Fruit fly (Drosophila melanogaster) whole organism, embryonic: ENCODE measurements around the gene Wdfy2.

Source experiments
- Antp ChIP-seq: fragments of 200-800 bp; sonication (Bioruptor generic); optimal IDR thresholded peaks from 3 replicates; lab custom pipeline; 2016; ENCODE audit warnings: missing biosample characterization, missing genetic modification characterization
- CG10462 ChIP-seq: fragments of 200-800 bp; sonication (Bioruptor generic); optimal IDR thresholded peaks from 2 replicates; lab custom pipeline; 2016; ENCODE audit warnings: missing biosample characterization, missing genetic modification characterization
- CG11504 ChIP-seq: fragments of 200-800 bp; sonication (Bioruptor generic); optimal IDR thresholded peaks from 3 replicates; lab custom pipeline; 2019; ENCODE audit warnings: missing biosample characterization, mild to moderate bottlenecking, missing genetic modification characterization, moderate library complexity
- CG14050 ChIP-seq: fragments of 200-800 bp; sonication (Bioruptor generic); IDR thresholded peaks from 3 replicates; pipeline ENCODE4 v1.3.6; 2022; ENCODE audit warnings: missing biosample characterization, missing genetic modification characterization
- CG14710 ChIP-seq: fragments of 200-800 bp; sonication (Bioruptor generic); optimal IDR thresholded peaks from 3 replicates; lab custom pipeline; 2019; ENCODE audit warnings: missing biosample characterization, mild to moderate bottlenecking, missing genetic modification characterization, moderate library complexity
- CG16779 ChIP-seq: fragments of 200-800 bp; sonication (Bioruptor generic); IDR thresholded peaks from 2 replicates; pipeline ENCODE4 v1.3.6; 2022; ENCODE audit warnings: missing biosample characterization, missing genetic modification characterization
- CG17612 ChIP-seq: fragments of 200-800 bp; sonication (Bioruptor generic); IDR thresholded peaks from 2 replicates; pipeline ENCODE4 v1.3.6; 2022; ENCODE audit warnings: missing biosample characterization, missing genetic modification characterization
- CG18011 ChIP-seq: fragments of 200-800 bp; sonication (Bioruptor generic); optimal IDR thresholded peaks from 2 replicates; lab custom pipeline; 2017; ENCODE audit warnings: missing biosample characterization, missing genetic modification characterization, mild to moderate bottlenecking, moderate library complexity, missing genotype
- CG18764 ChIP-seq: fragments of 200-800 bp; sonication (Bioruptor generic); optimal IDR thresholded peaks from 3 replicates; lab custom pipeline; 2016; ENCODE audit warnings: missing biosample characterization, missing genetic modification characterization
- CG3065 ChIP-seq: fragments of 200-800 bp; sonication (Bioruptor generic); optimal IDR thresholded peaks from 2 replicates; lab custom pipeline; 2016; ENCODE audit warnings: missing biosample characterization, missing genetic modification characterization
- CG3995 ChIP-seq: fragments of 200-800 bp; sonication (Bioruptor generic); optimal IDR thresholded peaks from 3 replicates; lab custom pipeline; 2016; ENCODE audit warnings: missing biosample characterization, missing genetic modification characterization
- CG4282 ChIP-seq: fragments of 200-800 bp; sonication (Bioruptor generic); optimal IDR thresholded peaks from 2 replicates; lab custom pipeline; 2016; ENCODE audit warnings: missing biosample characterization, missing genetic modification characterization
- CG4360 ChIP-seq: fragments of 200-800 bp; sonication (Bioruptor generic); IDR thresholded peaks from 2 replicates; pipeline ENCODE4 v1.3.6; 2022; ENCODE audit warnings: missing biosample characterization, missing genetic modification characterization
- CG43689 ChIP-seq: fragments of 200-800 bp; sonication (Bioruptor generic); IDR thresholded peaks from 2 replicates; pipeline ENCODE4 v1.3.6; 2022; ENCODE audit warnings: missing biosample characterization, missing genetic modification characterization
- CG4707 ChIP-seq: fragments of 200-800 bp; sonication (Bioruptor generic); optimal IDR thresholded peaks from 2 replicates; lab custom pipeline; 2018; ENCODE audit warnings: missing biosample characterization, mild to moderate bottlenecking, missing genetic modification characterization, moderate library complexity
- CG6854 ChIP-seq: fragments of 200-800 bp; sonication (Bioruptor generic); optimal IDR thresholded peaks from 3 replicates; lab custom pipeline; 2017; ENCODE audit warnings: missing biosample characterization, mild to moderate bottlenecking, missing genetic modification characterization
- CG8478 ChIP-seq: fragments of >200 bp; optimal IDR thresholded peaks from 2 replicates; lab custom pipeline; 2018
- CG9215 ChIP-seq: fragments of 200-800 bp; sonication (Bioruptor generic); IDR thresholded peaks from 2 replicates; pipeline ENCODE4 v1.3.6; 2022; ENCODE audit warnings: missing biosample characterization, missing genetic modification characterization
- Chrac-16 ChIP-seq: fragments of 200-800 bp; sonication (Bioruptor generic); optimal IDR thresholded peaks from 3 replicates; lab custom pipeline; 2016; ENCODE audit warnings: missing biosample characterization, missing genetic modification characterization
- CoRest ChIP-seq: fragments of 200-800 bp; sonication (Bioruptor generic); optimal IDR thresholded peaks from 3 replicates; lab custom pipeline; 2018; ENCODE audit warnings: missing biosample characterization, mild to moderate bottlenecking, missing genetic modification characterization, moderate library complexity
- Dek ChIP-seq: fragments of 200-800 bp; sonication (Bioruptor generic); optimal IDR thresholded peaks from 3 replicates; lab custom pipeline; 2019; ENCODE audit warnings: missing biosample characterization, mild to moderate bottlenecking, missing genetic modification characterization, moderate library complexity
- Doc2 ChIP-seq: fragments of 200-800 bp; sonication (Bioruptor generic); IDR thresholded peaks from 2 replicates; pipeline ENCODE4 v1.3.6; 2022; ENCODE audit warnings: missing biosample characterization, missing genetic modification characterization
- Doc3 ChIP-seq: fragments of 200-800 bp; sonication (Bioruptor generic); IDR thresholded peaks from 3 replicates; pipeline ENCODE4 v1.3.6; 2022; ENCODE audit warnings: missing biosample characterization, missing genetic modification characterization; ENCODE audit not compliant: partially characterized antibody
- Drgx ChIP-seq: fragments of 200-800 bp; sonication (Bioruptor generic); IDR thresholded peaks from 2 replicates; pipeline ENCODE4 v1.3.6; 2022; ENCODE audit warnings: missing biosample characterization, missing genetic modification characterization
- Myb ChIP-seq: fragments of 200-800 bp; sonication (Bioruptor generic); optimal IDR thresholded peaks from 2 replicates; lab custom pipeline; 2016; ENCODE audit warnings: missing biosample characterization, missing genetic modification characterization
- NK7.1 ChIP-seq: fragments of 200-800 bp; sonication (Bioruptor generic); optimal IDR thresholded peaks from 3 replicates; lab custom pipeline; 2016; ENCODE audit warnings: missing biosample characterization, missing genetic modification characterization
- Opbp ChIP-seq: fragments of 200-800 bp; sonication (Bioruptor generic); IDR thresholded peaks from 3 replicates; pipeline ENCODE4 v1.3.6; 2022; ENCODE audit warnings: missing biosample characterization, missing genetic modification characterization; ENCODE audit not compliant: partially characterized antibody
- Sox102F ChIP-seq: fragments of 200-800 bp; sonication (Bioruptor generic); optimal IDR thresholded peaks from 2 replicates; lab custom pipeline; 2018; ENCODE audit warnings: missing biosample characterization, mild to moderate bottlenecking, missing genetic modification characterization, moderate library complexity
- Xrp1 ChIP-seq: fragments of 200-800 bp; sonication (Bioruptor generic); IDR thresholded peaks from 2 replicates; pipeline ENCODE4 v1.3.6; 2022; ENCODE audit warnings: missing biosample characterization, missing genetic modification characterization
- ato ChIP-seq: fragments of 200-800 bp; sonication (Bioruptor generic); IDR thresholded peaks from 2 replicates; pipeline ENCODE4 v1.3.6; 2022; ENCODE audit warnings: missing biosample characterization, missing genetic modification characterization; ENCODE audit not compliant: partially characterized antibody
- bsh ChIP-seq, 2 experiments: fragments of 200-800 bp; sonication (Bioruptor generic); optimal IDR thresholded peaks; 2 replicates each; lab custom pipeline; 2017 to 2018; ENCODE audit warnings: mild to moderate bottlenecking in 2 of 2, missing biosample characterization in 2 of 2, missing genetic modification characterization in 2 of 2, moderate library complexity in 1 of 2
- cas ChIP-seq: fragments of 200-800 bp; sonication (Bioruptor generic); IDR thresholded peaks from 2 replicates; pipeline ENCODE4 v1.3.6; 2022; ENCODE audit warnings: missing biosample characterization, missing genetic modification characterization
- chm ChIP-seq: fragments of 200-800 bp; sonication (Bioruptor generic); IDR thresholded peaks from 2 replicates; pipeline ENCODE4 v1.3.6; 2022; ENCODE audit warnings: missing biosample characterization, missing genetic modification characterization
- corto ChIP-seq: fragments of 200-800 bp; sonication (Bioruptor generic); optimal IDR thresholded peaks from 2 replicates; lab custom pipeline; 2016; ENCODE audit warnings: missing biosample characterization, mild to moderate bottlenecking, missing genetic modification characterization, moderate library complexity
- crp ChIP-seq, 2 experiments: fragments of 200-800 bp; sonication (Bioruptor generic); optimal IDR thresholded peaks; 2 replicates in 1 of 2; 3 replicates in 1 of 2; lab custom pipeline; 2017; ENCODE audit warnings: missing biosample characterization in 2 of 2, missing genetic modification characterization in 2 of 2, mild to moderate bottlenecking in 1 of 2, moderate library complexity in 1 of 2
- danr ChIP-seq: fragments of 200-800 bp; sonication (Bioruptor generic); IDR thresholded peaks from 2 replicates; pipeline ENCODE4 v1.3.6; 2022; ENCODE audit warnings: missing biosample characterization, missing genetic modification characterization
- ems ChIP-seq: fragments of 200-800 bp; sonication (Bioruptor generic); optimal IDR thresholded peaks from 3 replicates; lab custom pipeline; 2016; ENCODE audit warnings: missing biosample characterization, missing genetic modification characterization
- hbn ChIP-seq: fragments of 200-800 bp; sonication (Bioruptor generic); IDR thresholded peaks from 2 replicates; pipeline ENCODE4 v1.3.6; 2022; ENCODE audit warnings: missing biosample characterization, missing genetic modification characterization; ENCODE audit not compliant: partially characterized antibody
- lola ChIP-seq, 3 experiments: fragments of >200 bp in 2 of 3; fragments of 200-800 bp in 1 of 3; sonication (Bioruptor generic) in 1 of 3; optimal IDR thresholded peaks; 2 replicates each; lab custom pipeline; 2017 to 2019; ENCODE audit warnings: missing biosample characterization in 3 of 3, missing genetic modification characterization in 3 of 3, mild to moderate bottlenecking in 1 of 3, moderate library complexity in 1 of 3
- mam ChIP-seq: fragments of 200-800 bp; sonication (Bioruptor generic); optimal IDR thresholded peaks from 3 replicates; lab custom pipeline; 2016; ENCODE audit warnings: missing biosample characterization, missing genetic modification characterization
- mirr ChIP-seq: fragments of 200-800 bp; sonication (Bioruptor generic); optimal IDR thresholded peaks from 3 replicates; lab custom pipeline; 2018; ENCODE audit warnings: missing biosample characterization, mild to moderate bottlenecking, missing genetic modification characterization
- nau ChIP-seq: fragments of 200-800 bp; sonication (Bioruptor generic); optimal IDR thresholded peaks from 3 replicates; lab custom pipeline; 2017; ENCODE audit warnings: missing biosample characterization, mild to moderate bottlenecking, missing genetic modification characterization, missing genetic modification reagents
- psq ChIP-seq: fragments of 200-800 bp; sonication (Bioruptor generic); optimal IDR thresholded peaks from 2 replicates; lab custom pipeline; 2017; ENCODE audit warnings: missing biosample characterization, missing genetic modification characterization
- repo ChIP-seq: fragments of 200-800 bp; sonication (Bioruptor generic); optimal IDR thresholded peaks from 2 replicates; lab custom pipeline; 2016; ENCODE audit warnings: missing biosample characterization, missing genetic modification characterization
- run ChIP-seq: fragments of 200-800 bp; sonication (Bioruptor generic); optimal IDR thresholded peaks from 3 replicates; lab custom pipeline; 2018; ENCODE audit warnings: missing biosample characterization, mild to moderate bottlenecking, missing genetic modification characterization
- shn ChIP-seq: fragments of 200-800 bp; sonication (Bioruptor generic); optimal IDR thresholded peaks from 3 replicates; lab custom pipeline; 2016; ENCODE audit warnings: missing biosample characterization, missing genetic modification characterization
- sima ChIP-seq: fragments of 200-800 bp; sonication (Bioruptor generic); optimal IDR thresholded peaks from 2 replicates; lab custom pipeline; 2016; ENCODE audit warnings: missing biosample characterization, missing genetic modification characterization
- trem ChIP-seq: fragments of 200-800 bp; optimal IDR thresholded peaks from 3 replicates; lab custom pipeline; 2019; ENCODE audit warnings: missing biosample characterization, mild to moderate bottlenecking, missing genetic modification characterization, moderate library complexity
- trh ChIP-seq: fragments of 200-800 bp; sonication (Bioruptor generic); optimal IDR thresholded peaks from 2 replicates; lab custom pipeline; 2016; ENCODE audit warnings: missing biosample characterization, missing genetic modification characterization
- ttk ChIP-seq: fragments of 200-800 bp; sonication (Bioruptor generic); IDR thresholded peaks from 2 replicates; pipeline ENCODE4 v2.1.2; 2022; ENCODE audit warnings: missing biosample characterization, missing genetic modification characterization
- twi ChIP-seq: fragments of 200-800 bp; optimal IDR thresholded peaks from 2 replicates; lab custom pipeline; 2019; ENCODE audit warnings: missing biosample characterization, mild to moderate bottlenecking, missing genetic modification characterization, moderate library complexity

Wdfy2 gene

dm6 chr2L:10474268-10474678 is 51.2 kb downstream of the Wdfy2 start, which contains the start of gene RluA-1 (continued):
- peak; percentile 96 for TF ChIP-seq psq (GFP tag; lab: Kevin White, UChicago)
- TF ChIP-seq corto (GFP tag; lab: Kevin White, UChicago): peak; percentile 60
- peak; percentile 95 for TF ChIP-seq Doc2 (GFP tag; lab: Robert Waterston, UW)
- peak; percentile 98 for TF ChIP-seq CG18764 (GFP tag; lab: Kevin White, UChicago)
- TF ChIP-seq twi (tag; lab: Kevin White, UChicago): peak; percentile 99
- TF ChIP-seq hbn (GFP tag; lab: Robert Waterston, UW): peak; percentile 53; the same call in 1 of the 2 replicates
- peak; percentile 65 for TF ChIP-seq ato
- peak; percentile 70 for TF ChIP-seq Opbp (GFP tag; lab: Robert Waterston, UW)
- peak; percentile 100 for TF ChIP-seq CoRest (tag; lab: Kevin White, UChicago)
- peak; percentile 99 for TF ChIP-seq CG17612 (GFP tag; lab: Robert Waterston, UW)
- peak; percentile 56; the same call in 2 of the 3 replicates for TF ChIP-seq Doc3
- TF ChIP-seq mam (GFP tag; lab: Kevin White, UChicago): peak; percentile 61
- no peak for TF ChIP-seq CG8478 (lab: Kevin White, UChicago)
- TF ChIP-seq repo (GFP tag; lab: Kevin White, UChicago): peak; percentile 75
- TF ChIP-seq sima (GFP tag; lab: Kevin White, UChicago): peak; percentile 52
- TF ChIP-seq lola (GFP tag; optimal IDR thresholded peaks at IDR 0.05; lab: Kevin White, UChicago): peak in 1 of 3 experiments; percentile 99
- peak; percentile 96 for TF ChIP-seq danr (GFP tag; lab: Robert Waterston, UW)
- TF ChIP-seq ttk: peak; percentile 99
- peak; percentile 70 for TF ChIP-seq Myb (GFP tag; lab: Kevin White, UChicago)
- TF ChIP-seq crp (GFP tag; optimal IDR thresholded peaks at IDR 0.05; lab: Kevin White, UChicago): peak; percentile 29 to 75
- peak; percentile 98 for TF ChIP-seq CG6854 (GFP tag; lab: Kevin White, UChicago)
- peak; percentile 100 for TF ChIP-seq Xrp1
- TF ChIP-seq CG4707 (GFP tag; lab: Kevin White, UChicago): peak; percentile 99
- TF ChIP-seq shn (GFP tag; lab: Kevin White, UChicago): peak; percentile 84
- TF ChIP-seq CG4360 (GFP tag; lab: Robert Waterston, UW): peak; percentile 94
- TF ChIP-seq trem (tag; lab: Kevin White, UChicago): peak; percentile 97
- peak; percentile 86 for TF ChIP-seq NK7.1 (GFP tag; lab: Kevin White, UChicago)
- TF ChIP-seq trh (GFP tag; lab: Kevin White, UChicago): peak; percentile 98
- peak; percentile 99 for TF ChIP-seq CG3065
- TF ChIP-seq Drgx: peak; percentile 99
- peak; percentile 100 for TF ChIP-seq chm (GFP tag; lab: Robert Waterston, UW)
- TF ChIP-seq CG10462 (GFP tag; lab: Kevin White, UChicago): peak; percentile 99
- peak; percentile 96 for TF ChIP-seq ems (GFP tag; lab: Kevin White, UChicago)
- TF ChIP-seq bsh (GFP tag; optimal IDR thresholded peaks at IDR 0.05; lab: Kevin White, UChicago): peak; percentile 94 to 100
- TF ChIP-seq CG3995: peak; percentile 66
- TF ChIP-seq CG9215 (GFP tag; lab: Robert Waterston, UW): peak; percentile 97
- TF ChIP-seq Dek (tag; lab: Kevin White, UChicago): peak; percentile 99
- TF ChIP-seq CG18011: peak; percentile 92
- peak; percentile 99 for TF ChIP-seq CG14710
- peak; percentile 88 for TF ChIP-seq Antp (GFP tag; lab: Kevin White, UChicago)
- peak; percentile 99 for TF ChIP-seq CG14050 (GFP tag; lab: Robert Waterston, UW)
- TF ChIP-seq CG11504 (tag; lab: Kevin White, UChicago): peak; percentile 96
- TF ChIP-seq cas (GFP tag; lab: Robert Waterston, UW): peak; percentile 94
- TF ChIP-seq CG16779: peak; percentile 98
- peak; percentile 99 for TF ChIP-seq nau (GFP tag; lab: Kevin White, UChicago)
- peak; percentile 97 for TF ChIP-seq CG43689 (GFP tag; lab: Robert Waterston, UW)
- TF ChIP-seq Chrac-16 (GFP tag; lab: Kevin White, UChicago): peak; percentile 99
- peak; percentile 100 for TF ChIP-seq Sox102F (GFP tag; lab: Kevin White, UChicago)
- TF ChIP-seq CG4282 (GFP tag; lab: Kevin White, UChicago): peak; percentile 93
- TF ChIP-seq mirr: peak; percentile 97
- TF ChIP-seq run (tag; lab: Kevin White, UChicago): peak; percentile 99
